3 fruit fly cellular contexts compared by ENCODE assay signal in genomic region chrX:2352819-2353218, dm6.
TF ChIP-seq lines count a peak whose summit lies in the region.

No protein-coding gene starts in this region.

- no peak for TF ChIP-seq CTCF in whole organism, embryonic (GFP tag; optimal IDR thresholded peaks at IDR 0.05; lab: Kevin White, UChicago)

TF ChIP-seq in whole organism, adult, 20 proteins besides CTCF, POLR2A, EP300 and RAD21:
- no peak for TF ChIP-seq CG11617 (GFP tag; optimal IDR thresholded peaks at IDR 0.05; lab: Kevin White, UChicago)
- peak; percentile 39 for TF ChIP-seq kay (GFP tag; lab: Kevin White, UChicago; ENCODE audit: borderline replicate concordance)
- TF ChIP-seq Mnt (GFP tag; optimal IDR thresholded peaks at IDR 0.05; lab: Kevin White, UChicago): peak; percentile 9

TF ChIP-seq in whole organism, embryonic, 481 proteins besides CTCF, POLR2A, EP300 and RAD21:
- TF ChIP-seq vvl (GFP tag; IDR thresholded peaks at IDR 0.05; lab: Robert Waterston, UW): 0 out of 2 replicates have a peak, but pooled peaks have one; percentile 19
- no peak for TF ChIP-seq gfzf (GFP tag; optimal IDR thresholded peaks at IDR 0.05; lab: Kevin White, UChicago)
- peak; percentile 12 for TF ChIP-seq CG8359 (GFP tag; optimal IDR thresholded peaks at IDR 0.05; lab: Kevin White, UChicago; ENCODE audit: borderline replicate concordance)
- peak; percentile 67 for TF ChIP-seq mirr (GFP tag; optimal IDR thresholded peaks at IDR 0.05; lab: Kevin White, UChicago)
- TF ChIP-seq exex (tag; optimal IDR thresholded peaks at IDR 0.05; lab: Kevin White, UChicago): peak; percentile 38
- no peak for TF ChIP-seq CG6683 (GFP tag; optimal IDR thresholded peaks at IDR 0.05; lab: Kevin White, UChicago)
- TF ChIP-seq al (GFP tag; IDR thresholded peaks at IDR 0.05; lab: Robert Waterston, UW): no peak
- TF ChIP-seq H15 (GFP tag; IDR thresholded peaks at IDR 0.05; lab: Robert Waterston, UW): no peak
- TF ChIP-seq CG12769 (tag; optimal IDR thresholded peaks at IDR 0.05; lab: Kevin White, UChicago): peak; percentile 39
- no peak for TF ChIP-seq Hand (GFP tag; optimal IDR thresholded peaks at IDR 0.05; lab: Kevin White, UChicago)
- no peak for TF ChIP-seq chinmo (GFP tag; IDR thresholded peaks at IDR 0.05; lab: Robert Waterston, UW; ENCODE audit: partially characterized antibody)
TF ChIP-seq in whole organism, embryonic: peak in this region for 5.

TF ChIP-seq in whole organism, prepupa, 60 proteins besides CTCF, POLR2A, EP300 and RAD21:
- peak; percentile 28 for TF ChIP-seq svp (GFP tag; lab: Kevin White, UChicago)
- TF ChIP-seq vri (GFP tag; optimal IDR thresholded peaks at IDR 0.05; lab: Kevin White, UChicago): peak; percentile 66
- no peak for TF ChIP-seq CG4318 (GFP tag; optimal IDR thresholded peaks at IDR 0.05; lab: Kevin White, UChicago)
